Fruit fly (Drosophila melanogaster): ENCODE results near the gene fd3F.
A peak's percentile ranks its signal among the peaks of the same experiment; 100 is the strongest.

The fd3F gene

dm6 chrX:3768202-3768601 is 33.9 kb upstream of the fd3F start (continued):
- TF ChIP-seq pnt (GFP tag; optimal IDR thresholded peaks at IDR 0.05) (no peak), kah (GFP tag; optimal IDR thresholded peaks at IDR 0.05) (no peak), Dbx (GFP tag; IDR thresholded peaks at IDR 0.05) (no peak), E2f2 (GFP tag; IDR thresholded peaks at IDR 0.05) (no peak), D19B (GFP tag; optimal IDR thresholded peaks at IDR 0.05) (no peak), NfI (GFP tag; optimal IDR thresholded peaks at IDR 0.05) (no peak), CG6791 (GFP tag; IDR thresholded peaks at IDR 0.05; ENCODE audit: partially characterized antibody) (no peak), cato (GFP tag; optimal IDR thresholded peaks at IDR 0.05; ENCODE audit: borderline replicate concordance) (no peak), Dll (GFP tag; IDR thresholded peaks at IDR 0.05; ENCODE audit: partially characterized antibody) (no peak), CG7556 (GFP tag; optimal IDR thresholded peaks at IDR 0.05) (peak; percentile 16), luna (GFP tag; optimal IDR thresholded peaks at IDR 0.05) (no peak), Ets65A (GFP tag) (peak; percentile 60), Six4 (GFP tag; optimal IDR thresholded peaks at IDR 0.05) (no peak), CG1233 (GFP tag; optimal IDR thresholded peaks at IDR 0.05) (no peak), MBD-R2 (GFP tag; IDR thresholded peaks at IDR 0.05) (no peak), CG14860 (GFP tag; IDR thresholded peaks at IDR 0.05; ENCODE audit: partially characterized antibody) (no peak), CG12942 (GFP tag; optimal IDR thresholded peaks at IDR 0.05) (no peak), jigr1 (GFP tag; IDR thresholded peaks at IDR 0.05) (no peak), sd (tag; optimal IDR thresholded peaks at IDR 0.05) (no peak), CG13624 (GFP tag; optimal IDR thresholded peaks at IDR 0.05) (no peak), CG15073 (GFP tag; optimal IDR thresholded peaks at IDR 0.05) (no peak), zfh1 (GFP tag; IDR thresholded peaks at IDR 0.05) (no peak), cwo (GFP tag; optimal IDR thresholded peaks at IDR 0.05) (no peak), Aef1 (GFP tag; IDR thresholded peaks at IDR 0.05) (0 out of 3 replicates have a peak, but pooled peaks have one; percentile 10), pros (GFP tag; optimal IDR thresholded peaks at IDR 0.05) (no peak), phol (tag; optimal IDR thresholded peaks at IDR 0.05) (peak; percentile 67), Hmx (GFP tag; optimal IDR thresholded peaks at IDR 0.05) (no peak), grau (tag; optimal IDR thresholded peaks at IDR 0.05) (peak; percentile 14), CG6683 (GFP tag; optimal IDR thresholded peaks at IDR 0.05) (no peak), row (GFP tag; IDR thresholded peaks at IDR 0.05) (peak; percentile 53), Lhr (GFP tag; optimal IDR thresholded peaks at IDR 0.05) (no peak), oc (tag; optimal IDR thresholded peaks at IDR 0.05) (no peak), gsb (GFP tag; IDR thresholded peaks at IDR 0.05) (no peak), Dad (GFP tag; optimal IDR thresholded peaks at IDR 0.05) (no peak), ATbp (GFP tag; optimal IDR thresholded peaks at IDR 0.05) (peak; percentile 27), CG17359 (tag; optimal IDR thresholded peaks at IDR 0.05) (peak; percentile 54), CG3407 (GFP tag; optimal IDR thresholded peaks at IDR 0.05) (no peak), sr (GFP tag; IDR thresholded peaks at IDR 0.05) (no peak), CG9609 (GFP tag; optimal IDR thresholded peaks at IDR 0.05) (no peak), tin (GFP tag; optimal IDR thresholded peaks at IDR 0.05) (no peak), tgo (GFP tag; IDR thresholded peaks at IDR 0.05) (peak; percentile 28; the same call in 1 of the 3 replicates), grn (GFP tag; optimal IDR thresholded peaks at IDR 0.05) (no peak), Neu2 (GFP tag; optimal IDR thresholded peaks at IDR 0.05; ENCODE audit: borderline replicate concordance) (no peak), dysf (GFP tag; IDR thresholded peaks at IDR 0.05) (no peak), CG9797 (GFP tag; optimal IDR thresholded peaks at IDR 0.05) (no peak), Atf-2 (GFP tag; optimal IDR thresholded peaks at IDR 0.05) (no peak), twi (tag; optimal IDR thresholded peaks at IDR 0.05) (no peak), CG18764 (GFP tag; optimal IDR thresholded peaks at IDR 0.05) (no peak), CG13424 (tag; optimal IDR thresholded peaks at IDR 0.05) (peak; percentile 37), pita (GFP tag; optimal IDR thresholded peaks at IDR 0.05) (no peak), CG4328 (GFP tag; optimal IDR thresholded peaks at IDR 0.05) (no peak), z (GFP tag; IDR thresholded peaks at IDR 0.05) (no peak)

All from whole organism, embryonic.